Fruit fly (Drosophila melanogaster) whole organism, embryonic: ENCODE measurements around the gene dbf.

Experiments
- Abd-B ChIP-seq: fragments of 200-800 bp; sonication (Bioruptor generic); optimal IDR thresholded peaks from 2 replicates; lab custom pipeline; 2018; ENCODE audit warnings: missing biosample characterization, mild to moderate bottlenecking, missing genetic modification characterization, moderate library complexity
- Antp ChIP-seq: fragments of 200-800 bp; sonication (Bioruptor generic); optimal IDR thresholded peaks from 3 replicates; lab custom pipeline; 2016; ENCODE audit warnings: missing biosample characterization, missing genetic modification characterization
- Bdp1 ChIP-seq: fragments of 200-800 bp; sonication (Bioruptor generic); optimal IDR thresholded peaks from 3 replicates; lab custom pipeline; 2016; ENCODE audit warnings: missing biosample characterization, missing genetic modification characterization
- CG10543 ChIP-seq: fragments of 200-800 bp; sonication (Bioruptor generic); optimal IDR thresholded peaks from 3 replicates; lab custom pipeline; 2017; ENCODE audit warnings: missing biosample characterization, mild to moderate bottlenecking, missing genetic modification characterization, moderate library complexity
- CG12155 ChIP-seq: fragments of 200-800 bp; sonication (Bioruptor generic); optimal IDR thresholded peaks from 3 replicates; lab custom pipeline; 2016; ENCODE audit warnings: missing biosample characterization, missing genetic modification characterization
- CG12219 ChIP-seq: fragments of 200-800 bp; sonication (Bioruptor generic); optimal IDR thresholded peaks from 3 replicates; lab custom pipeline; 2018; ENCODE audit warnings: missing biosample characterization, mild to moderate bottlenecking, missing genetic modification characterization
- CG12659 ChIP-seq: fragments of 200-800 bp; sonication (Bioruptor generic); optimal IDR thresholded peaks from 3 replicates; lab custom pipeline; 2017; ENCODE audit warnings: mild to moderate bottlenecking, missing biosample characterization, missing genetic modification reagents, missing genetic modification characterization
- CG12744 ChIP-seq: fragments of 200-800 bp; sonication (Bioruptor generic); optimal IDR thresholded peaks from 2 replicates; lab custom pipeline; 2016; ENCODE audit warnings: missing biosample characterization, missing genetic modification characterization
- CG13424 ChIP-seq: fragments of 200-800 bp; sonication (Bioruptor generic); optimal IDR thresholded peaks from 2 replicates; lab custom pipeline; 2019; ENCODE audit warnings: missing biosample characterization, mild to moderate bottlenecking, missing genetic modification characterization, moderate library complexity
- CG13775 ChIP-seq: fragments of 200-800 bp; sonication (Bioruptor generic); optimal IDR thresholded peaks from 3 replicates; lab custom pipeline; 2017; ENCODE audit warnings: missing biosample characterization, mild to moderate bottlenecking, missing genetic modification characterization
- CG14667 ChIP-seq: fragments of 200-800 bp; sonication (Bioruptor generic); IDR thresholded peaks from 2 replicates; pipeline ENCODE4 v1.3.6; 2022; ENCODE audit warnings: missing biosample characterization, missing genetic modification characterization
- CG14860 ChIP-seq: fragments of 200-800 bp; sonication (Bioruptor generic); IDR thresholded peaks from 3 replicates; pipeline ENCODE4 v1.3.6; 2022; ENCODE audit warnings: missing biosample characterization, missing genetic modification characterization; ENCODE audit not compliant: partially characterized antibody
- CG16779 ChIP-seq: fragments of 200-800 bp; sonication (Bioruptor generic); IDR thresholded peaks from 2 replicates; pipeline ENCODE4 v1.3.6; 2022; ENCODE audit warnings: missing biosample characterization, missing genetic modification characterization
- CG17328 ChIP-seq: fragments of 200-800 bp; sonication (Bioruptor generic); IDR thresholded peaks from 2 replicates; pipeline ENCODE4 v1.3.6; 2022; ENCODE audit warnings: missing biosample characterization, missing genetic modification characterization
- CG17359 ChIP-seq: fragments of 200-800 bp; sonication (Bioruptor generic); optimal IDR thresholded peaks from 3 replicates; lab custom pipeline; 2018; ENCODE audit warnings: missing biosample characterization, mild to moderate bottlenecking, missing genetic modification characterization, moderate library complexity
- CG3065 ChIP-seq: fragments of 200-800 bp; sonication (Bioruptor generic); optimal IDR thresholded peaks from 2 replicates; lab custom pipeline; 2016; ENCODE audit warnings: missing biosample characterization, missing genetic modification characterization
- CG42726 ChIP-seq: fragments of 200-800 bp; sonication (Bioruptor generic); IDR thresholded peaks from 2 replicates; pipeline ENCODE4 v1.3.6; 2022; ENCODE audit warnings: missing biosample characterization, missing genetic modification characterization; ENCODE audit not compliant: partially characterized antibody
- CG4328 ChIP-seq: fragments of 200-800 bp; sonication (Bioruptor generic); optimal IDR thresholded peaks from 3 replicates; lab custom pipeline; 2017; ENCODE audit warnings: missing biosample characterization, missing genetic modification reagents, missing genetic modification characterization
- CG4404 ChIP-seq: fragments of 200-800 bp; sonication (Bioruptor generic); IDR thresholded peaks from 2 replicates; pipeline ENCODE4 v1.3.6; 2022; ENCODE audit warnings: missing biosample characterization, missing genetic modification characterization
- CG4617 ChIP-seq: fragments of 200-800 bp; sonication (Bioruptor generic); optimal IDR thresholded peaks from 3 replicates; lab custom pipeline; 2016; ENCODE audit warnings: missing biosample characterization, missing genetic modification characterization, borderline replicate concordance
- CG5245 ChIP-seq: fragments of 200-800 bp; sonication (Bioruptor generic); optimal IDR thresholded peaks from 3 replicates; lab custom pipeline; 2016; ENCODE audit warnings: missing biosample characterization, missing genetic modification characterization
- CG6654 ChIP-seq: fragments of 200-800 bp; sonication (Bioruptor generic); optimal IDR thresholded peaks from 2 replicates; lab custom pipeline; 2017; ENCODE audit warnings: missing biosample characterization, mild to moderate bottlenecking, missing genetic modification characterization
- CG6813 ChIP-seq: fragments of 200-800 bp; sonication (Bioruptor generic); optimal IDR thresholded peaks from 2 replicates; lab custom pipeline; 2017; ENCODE audit warnings: missing biosample characterization, missing genetic modification characterization, mild to moderate bottlenecking, moderate library complexity, missing genetic modification reagents
- CG7357 ChIP-seq: fragments of 200-800 bp; sonication (Bioruptor generic); IDR thresholded peaks from 3 replicates; pipeline ENCODE4 v1.3.6; 2022; ENCODE audit warnings: missing biosample characterization, missing genetic modification characterization
- CG9215 ChIP-seq: fragments of 200-800 bp; sonication (Bioruptor generic); IDR thresholded peaks from 2 replicates; pipeline ENCODE4 v1.3.6; 2022; ENCODE audit warnings: missing biosample characterization, missing genetic modification characterization
- CoRest ChIP-seq: fragments of 200-800 bp; sonication (Bioruptor generic); optimal IDR thresholded peaks from 3 replicates; lab custom pipeline; 2018; ENCODE audit warnings: missing biosample characterization, mild to moderate bottlenecking, missing genetic modification characterization, moderate library complexity
- Dek ChIP-seq: fragments of 200-800 bp; sonication (Bioruptor generic); optimal IDR thresholded peaks from 3 replicates; lab custom pipeline; 2019; ENCODE audit warnings: missing biosample characterization, mild to moderate bottlenecking, missing genetic modification characterization, moderate library complexity
- E2f1 ChIP-seq: fragments of 200-800 bp; sonication (Bioruptor generic); IDR thresholded peaks from 2 replicates; pipeline ENCODE4 v1.3.6; 2022; ENCODE audit warnings: missing biosample characterization, missing genetic modification characterization
- HLH54F ChIP-seq: fragments of 200-800 bp; sonication (Bioruptor generic); optimal IDR thresholded peaks from 3 replicates; lab custom pipeline; 2016; ENCODE audit warnings: missing biosample characterization, missing genetic modification characterization
- Lim3 ChIP-seq: fragments of 200-800 bp; sonication (Bioruptor generic); IDR thresholded peaks from 2 replicates; pipeline ENCODE4 v1.3.6; 2022; ENCODE audit warnings: missing biosample characterization, missing genetic modification characterization
- MESR4 ChIP-seq: fragments of 200-800 bp; sonication (Bioruptor generic); optimal IDR thresholded peaks from 2 replicates; lab custom pipeline; 2018; ENCODE audit warnings: missing biosample characterization, mild to moderate bottlenecking, missing genetic modification characterization, moderate library complexity
- Med ChIP-seq: fragments of 200-800 bp; sonication (Bioruptor generic); peaks from one replicate; lab custom pipeline; 2016; ENCODE audit warnings: missing biosample characterization, missing genetic modification characterization, mild to moderate bottlenecking, inconsistent platforms, moderate library complexity
- Meics ChIP-seq: fragments of 200-800 bp; sonication (Bioruptor generic); optimal IDR thresholded peaks from 2 replicates; lab custom pipeline; 2017; ENCODE audit warnings: missing biosample characterization, mild to moderate bottlenecking, missing genetic modification characterization
- Mes4 ChIP-seq: fragments of 200-800 bp; sonication (Bioruptor generic); optimal IDR thresholded peaks from 2 replicates; lab custom pipeline; 2016; ENCODE audit warnings: missing biosample characterization, missing genetic modification characterization
- NFAT ChIP-seq: fragments of 200-800 bp; sonication (Bioruptor generic); IDR thresholded peaks from 2 replicates; pipeline ENCODE4 v1.3.6; 2022; ENCODE audit warnings: missing biosample characterization, missing genetic modification characterization
- Side ChIP-seq: fragments of 200-800 bp; sonication (Bioruptor generic); optimal IDR thresholded peaks from 2 replicates; lab custom pipeline; 2016; ENCODE audit warnings: missing biosample characterization, missing genetic modification characterization
- ab ChIP-seq: fragments of 200-800 bp; sonication (Bioruptor generic); optimal IDR thresholded peaks from 2 replicates; lab custom pipeline; 2016; ENCODE audit warnings: missing biosample characterization, missing genetic modification characterization
- danr ChIP-seq: fragments of 200-800 bp; sonication (Bioruptor generic); IDR thresholded peaks from 2 replicates; pipeline ENCODE4 v1.3.6; 2022; ENCODE audit warnings: missing biosample characterization, missing genetic modification characterization
- gfzf ChIP-seq: fragments of 200-800 bp; sonication (Bioruptor generic); optimal IDR thresholded peaks from 2 replicates; lab custom pipeline; 2016; ENCODE audit warnings: missing biosample characterization, mild to moderate bottlenecking, missing genetic modification characterization, moderate library complexity
- gro ChIP-seq: fragments of 200-800 bp; sonication (Bioruptor generic); optimal IDR thresholded peaks from 2 replicates; lab custom pipeline; 2016; ENCODE audit warnings: missing biosample characterization, missing genetic modification characterization
- ind ChIP-seq: fragments of 200-800 bp; sonication (Bioruptor generic); optimal IDR thresholded peaks from 3 replicates; lab custom pipeline; 2016; ENCODE audit warnings: missing biosample characterization, missing genetic modification characterization
- ken ChIP-seq: fragments of 200-800 bp; sonication (Bioruptor generic); IDR thresholded peaks from 3 replicates; pipeline ENCODE4 v1.3.6; 2022; ENCODE audit warnings: missing biosample characterization, missing genetic modification characterization
- kni ChIP-seq: fragments of 200-800 bp; sonication (Bioruptor generic); optimal IDR thresholded peaks from 3 replicates; lab custom pipeline; 2017; ENCODE audit warnings: mild to moderate bottlenecking, missing biosample characterization, missing genetic modification reagents, missing genetic modification characterization
- luna ChIP-seq: fragments of 200-800 bp; sonication (Bioruptor generic); optimal IDR thresholded peaks from 2 replicates; lab custom pipeline; 2016; ENCODE audit warnings: missing biosample characterization, missing genetic modification characterization
- odd ChIP-seq: fragments of 200-800 bp; sonication (Bioruptor generic); optimal IDR thresholded peaks from 2 replicates; lab custom pipeline; 2017; ENCODE audit warnings: missing biosample characterization, mild to moderate bottlenecking, missing genetic modification characterization
- peb ChIP-seq: fragments of 200-800 bp; sonication (Bioruptor generic); IDR thresholded peaks from 2 replicates; pipeline ENCODE4 v1.3.6; 2022; ENCODE audit warnings: missing biosample characterization, missing genetic modification characterization
- pnt ChIP-seq: fragments of 200-800 bp; sonication (Bioruptor generic); optimal IDR thresholded peaks from 3 replicates; lab custom pipeline; 2016; ENCODE audit warnings: missing biosample characterization, missing genetic modification characterization
- slou ChIP-seq: fragments of 200-800 bp; sonication (Bioruptor generic); optimal IDR thresholded peaks from 3 replicates; lab custom pipeline; 2016; ENCODE audit warnings: missing biosample characterization, missing genetic modification characterization
- sob ChIP-seq: fragments of 200-800 bp; sonication (Bioruptor generic); IDR thresholded peaks from 2 replicates; pipeline ENCODE4 v1.3.6; 2022; ENCODE audit warnings: missing biosample characterization, missing genetic modification characterization
- tio ChIP-seq: fragments of 200-800 bp; sonication (Bioruptor generic); optimal IDR thresholded peaks from 2 replicates; lab custom pipeline; 2017; ENCODE audit warnings: missing biosample characterization, missing genetic modification characterization, inconsistent platforms
- wek ChIP-seq: fragments of 200-800 bp; sonication (Bioruptor generic); optimal IDR thresholded peaks from 3 replicates; lab custom pipeline; 2018; ENCODE audit warnings: missing biosample characterization, mild to moderate bottlenecking, missing genetic modification characterization, moderate library complexity

The dbf gene

dm6 chr2L:10703281-10703680 is 51.9 kb downstream of the dbf start, which contains the start of gene CG6415 (continued):
- peak; percentile 59 for TF ChIP-seq CG4328
- TF ChIP-seq CG17359 (tag; lab: Kevin White, UChicago), result peak; percentile 77
- TF ChIP-seq CG9215 (GFP tag; lab: Robert Waterston, UW), result peak; percentile 67
- 0 out of 2 replicates have a peak, but pooled peaks have one; percentile 31 for TF ChIP-seq CG14667 (GFP tag; lab: Robert Waterston, UW)
- TF ChIP-seq CG13775 (GFP tag; lab: Kevin White, UChicago), result peak; percentile 46
- TF ChIP-seq CG16779 (GFP tag; lab: Robert Waterston, UW), result 0 out of 2 replicates have a peak, but pooled peaks have one; percentile 39
- TF ChIP-seq CG5245 (GFP tag; lab: Kevin White, UChicago), result peak; percentile 53
- TF ChIP-seq Side (GFP tag; lab: Kevin White, UChicago), result peak; percentile 44
- peak; percentile 56 for TF ChIP-seq Antp (GFP tag; lab: Kevin White, UChicago)
- no peak for TF ChIP-seq luna (GFP tag; lab: Kevin White, UChicago)
- no peak for TF ChIP-seq CG3065 (GFP tag; lab: Kevin White, UChicago)
- peak; percentile 9 for TF ChIP-seq wek (GFP tag; lab: Kevin White, UChicago)
- peak; percentile 66 for TF ChIP-seq CG4404
- peak; percentile 58 for TF ChIP-seq Dek (tag; lab: Kevin White, UChicago)
- peak; percentile 25 for TF ChIP-seq Bdp1
- peak; percentile 61 for TF ChIP-seq CG12659 (GFP tag; lab: Kevin White, UChicago)
- no peak for TF ChIP-seq MESR4 (GFP tag; lab: Kevin White, UChicago)
- peak; percentile 54 for TF ChIP-seq Mes4 (GFP tag; lab: Kevin White, UChicago)
- TF ChIP-seq slou, result peak; percentile 25
- TF ChIP-seq CG7357 (GFP tag; lab: Robert Waterston, UW), result peak; percentile 72
- peak; percentile 39; the same call in 1 of the 2 replicates for TF ChIP-seq NFAT (GFP tag; lab: Robert Waterston, UW)
- TF ChIP-seq peb (GFP tag; lab: Robert Waterston, UW), result 0 out of 2 replicates have a peak, but pooled peaks have one; percentile 21
- peak; percentile 68 for TF ChIP-seq E2f1
- TF ChIP-seq kni (GFP tag; lab: Kevin White, UChicago), result no peak
- TF ChIP-seq Abd-B, result peak; percentile 48
- TF ChIP-seq CG42726 (GFP tag; lab: Robert Waterston, UW), result no peak
- no peak for TF ChIP-seq CG4617 (GFP tag; lab: Kevin White, UChicago)
- TF ChIP-seq pnt (GFP tag; lab: Kevin White, UChicago), result peak; percentile 32
- TF ChIP-seq ken (GFP tag; lab: Robert Waterston, UW), result peak; percentile 68
- TF ChIP-seq odd (GFP tag; lab: Kevin White, UChicago), result peak; percentile 30
- peak; percentile 59 for TF ChIP-seq CG6813
- TF ChIP-seq CG17328 (GFP tag; lab: Robert Waterston, UW), result peak; percentile 75
- no peak for TF ChIP-seq ab
- no peak for TF ChIP-seq gfzf (GFP tag; lab: Kevin White, UChicago)
- TF ChIP-seq CG10543, result peak; percentile 51
- TF ChIP-seq danr (GFP tag; lab: Robert Waterston, UW), result peak; percentile 51; the same call in 1 of the 2 replicates
- peak; percentile 84 for TF ChIP-seq CG13424 (tag; lab: Kevin White, UChicago)
- TF ChIP-seq tio (GFP tag; lab: Kevin White, UChicago), result peak; percentile 36
- peak; percentile 80 for TF ChIP-seq sob (GFP tag; lab: Robert Waterston, UW)
- no peak for TF ChIP-seq CG14860 (GFP tag; lab: Robert Waterston, UW)
- peak; percentile 64 for TF ChIP-seq CG12219 (GFP tag; lab: Kevin White, UChicago)
- peak; percentile 81 for TF ChIP-seq CoRest
- TF ChIP-seq ind (GFP tag; lab: Kevin White, UChicago), result peak; percentile 74
- peak; percentile 70 for TF ChIP-seq CG12155 (GFP tag; lab: Kevin White, UChicago)
- peak; percentile 36 for TF ChIP-seq HLH54F (GFP tag; lab: Kevin White, UChicago)
- TF ChIP-seq gro (GFP tag; lab: Kevin White, UChicago), result peak; percentile 47
- peak; percentile 77 for TF ChIP-seq Meics (GFP tag; lab: Kevin White, UChicago)
- TF ChIP-seq CG12744, result peak; percentile 12
- peak; percentile 31 for TF ChIP-seq CG6654 (GFP tag; lab: Kevin White, UChicago)
- peak; percentile 95 for TF ChIP-seq Med (GFP tag; lab: Kevin White, UChicago)
- TF ChIP-seq Lim3 (GFP tag; lab: Robert Waterston, UW), result no peak
